Worm (Caenorhabditis elegans): Measurements from ENCODE around the gene ugt-13.
A peak's percentile ranks its signal among the peaks of the same experiment; 100 is the strongest.
"Not testable (repeated sequence)": the region's sequence is repeated elsewhere in the genome, so short reads cannot be mapped to it uniquely, and the experiment has no call there.

The ugt-13 gene

ce11 chrV:4889976-4890479 lies 18.7 kb upstream of the ugt-13 start, which contains the start of gene T19H12.2:
T19H12.2 (plus strand) TSS chrV:4890429.
- TF ChIP-seq W03F9.2 (tag; optimal IDR thresholded peaks at IDR 0.05) (peak; percentile 2), dao-5 (tag; optimal IDR thresholded peaks at IDR 0.05) (no peak)

ce11 chrV:4890781-4891180 lies 17.9 kb upstream of the ugt-13 start:
- TF ChIP-seq W03F9.2 (tag; optimal IDR thresholded peaks at IDR 0.05): no peak
- TF ChIP-seq him-1 (tag; optimal IDR thresholded peaks at IDR 0.05): no peak
- TF ChIP-seq dao-5 (tag; optimal IDR thresholded peaks at IDR 0.05): no peak

DNA sequence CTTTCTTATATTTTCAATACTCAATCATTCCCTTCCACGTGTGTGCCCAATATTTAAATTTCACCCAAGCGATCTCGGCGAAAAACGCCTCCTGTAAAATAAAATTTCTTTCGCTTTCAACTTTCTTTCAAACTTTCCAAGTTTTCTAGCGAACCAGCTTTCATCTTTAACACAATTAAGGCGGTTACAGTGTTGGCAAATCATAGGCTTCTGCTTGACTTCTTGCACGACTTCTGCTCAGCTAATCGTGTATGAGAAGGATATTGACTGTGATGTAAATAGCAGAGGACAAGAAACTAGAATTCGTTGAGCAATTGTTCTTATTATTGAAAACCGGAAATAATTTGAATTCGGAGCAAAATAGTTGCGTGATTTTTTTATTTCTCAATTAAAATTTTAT lies 17.4 kb upstream of the ugt-13 start:
- no peak for TF ChIP-seq W03F9.2 (tag; optimal IDR thresholded peaks at IDR 0.05)
- no peak for TF ChIP-seq dao-5 (tag; optimal IDR thresholded peaks at IDR 0.05)
- TF ChIP-seq him-1 (tag; optimal IDR thresholded peaks at IDR 0.05): no peak

- TF ChIP-seq W03F9.2 (tag; optimal IDR thresholded peaks at IDR 0.05) (no peak), dao-5 (tag; optimal IDR thresholded peaks at IDR 0.05) (no peak), him-1 (tag; optimal IDR thresholded peaks at IDR 0.05) (no peak)
Observed at ce11 chrV:4894971-4895370, 13.7 kb upstream of the ugt-13 start, which contains the start of gene ugt-11. ugt-11 (minus strand) TSS chrV:4895071.

DNA sequence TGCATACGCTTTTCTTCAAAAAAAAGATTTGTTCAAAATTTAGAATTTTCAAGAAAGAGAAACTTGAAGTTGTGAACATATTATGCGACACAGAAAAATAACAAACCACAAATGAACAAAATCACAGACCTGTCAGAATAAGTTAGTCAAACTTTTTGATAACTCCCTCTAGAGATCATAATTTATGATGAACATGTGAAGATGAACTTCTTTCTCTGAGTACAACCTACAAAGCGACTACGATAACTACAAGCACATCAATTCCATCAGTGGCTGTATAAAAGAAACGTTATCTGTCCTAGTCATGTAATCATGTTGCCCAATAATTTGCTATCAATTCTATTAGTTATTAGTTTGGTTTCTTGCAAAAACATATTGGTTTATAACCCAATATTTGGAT lies 12.9 kb upstream of the ugt-13 start, which contains the start of gene ugt-9:
Gene ugt-9 (plus strand): TSS at position 305 of the 400 bp plus-strand sequence.
- no peak for TF ChIP-seq him-1 (tag; optimal IDR thresholded peaks at IDR 0.05)
- no peak for TF ChIP-seq dao-5 (tag; optimal IDR thresholded peaks at IDR 0.05)
- no peak for TF ChIP-seq W03F9.2 (tag; optimal IDR thresholded peaks at IDR 0.05)

DNA sequence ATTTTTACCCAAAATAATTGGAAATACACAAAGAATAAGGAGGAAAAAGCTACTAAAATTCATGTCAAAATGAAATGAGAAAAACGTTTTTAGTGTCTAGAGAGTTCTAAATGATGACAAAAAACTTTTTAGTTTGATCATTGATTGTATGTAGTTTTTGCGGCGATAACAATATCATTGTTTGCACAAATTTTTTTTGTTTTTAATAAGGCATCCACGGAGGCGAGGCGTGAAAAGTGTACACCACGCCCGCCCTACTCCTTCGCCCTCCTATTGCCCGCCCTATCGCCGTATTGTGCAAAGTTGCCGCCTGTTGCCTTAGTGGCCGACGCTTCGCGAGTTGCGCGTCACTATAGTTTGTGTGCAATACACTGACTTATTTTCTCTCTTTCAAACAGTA lies 8.7 kb upstream of the ugt-13 start, which contains the start of gene ugt-10:
Gene ugt-10 (minus strand): TSS at position 101 of the 400 bp plus-strand sequence.
- not testable (repeated sequence) for TF ChIP-seq W03F9.2, dao-5, him-1 (tag; optimal IDR thresholded peaks at IDR 0.05)

ce11 chrV:4901074-4901473 lies 7.6 kb upstream of the ugt-13 start, which contains the start of gene ugt-67:
ugt-67 (plus strand) TSS chrV:4901374.
- TF ChIP-seq dao-5 (tag; optimal IDR thresholded peaks at IDR 0.05) (no peak), him-1 (tag; optimal IDR thresholded peaks at IDR 0.05) (no peak), W03F9.2 (tag; optimal IDR thresholded peaks at IDR 0.05) (no peak)

DNA sequence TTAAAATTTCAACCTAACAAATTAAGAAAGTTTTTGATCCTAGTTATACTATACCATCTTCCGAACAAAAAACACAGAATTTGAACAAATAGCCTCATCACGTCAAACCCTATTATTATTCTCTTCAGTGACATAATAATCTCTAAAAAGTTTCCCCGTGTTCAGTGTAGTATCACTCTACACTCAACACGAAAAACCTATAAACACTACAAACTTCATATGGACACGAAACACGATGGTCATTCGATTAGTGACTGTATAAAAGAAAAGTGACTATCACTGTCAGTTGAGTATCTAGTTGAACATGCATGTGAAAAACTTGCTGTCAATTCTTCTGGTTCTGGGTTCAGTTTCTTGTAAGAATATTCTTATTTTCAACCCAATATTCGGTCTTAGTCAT lies 5.0 kb upstream of the ugt-13 start, which contains the start of gene ugt-8:
Gene ugt-8 (plus strand): TSS at position 235 of the 400 bp plus-strand sequence.
- no peak for TF ChIP-seq W03F9.2 (tag; optimal IDR thresholded peaks at IDR 0.05)
- no peak for TF ChIP-seq dao-5 (tag; optimal IDR thresholded peaks at IDR 0.05)
- TF ChIP-seq him-1 (tag; optimal IDR thresholded peaks at IDR 0.05): no peak

ce11 chrV:4905953-4906352 lies 2.7 kb upstream of the ugt-13 start, which contains the start of gene ugt-14:
ugt-14 (plus strand) TSS chrV:4906253.
- TF ChIP-seq him-1 (tag; optimal IDR thresholded peaks at IDR 0.05) (no peak), dao-5 (tag; optimal IDR thresholded peaks at IDR 0.05) (no peak), W03F9.2 (tag; optimal IDR thresholded peaks at IDR 0.05) (no peak)

DNA sequence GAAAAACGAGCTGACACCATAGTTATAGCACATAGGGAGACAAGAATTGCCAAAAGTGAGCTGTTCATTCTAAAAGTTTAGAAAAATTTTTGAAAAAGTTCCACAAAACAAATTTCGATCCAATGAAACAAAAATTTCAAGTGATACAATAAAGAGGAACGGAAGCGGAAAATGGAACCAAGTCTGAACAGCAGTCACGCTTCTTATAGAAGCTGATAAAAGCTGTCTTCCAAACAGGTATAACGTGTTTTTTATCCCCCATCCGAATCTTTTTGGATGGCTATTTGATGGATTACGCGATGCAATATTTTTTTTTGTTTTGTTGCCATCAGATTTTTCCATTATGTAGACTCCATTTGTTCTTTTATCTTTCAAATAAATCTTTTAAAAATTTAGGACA lies 3.6 kb downstream of the ugt-13 start, which contains the start of gene H23N18.5:
Gene H23N18.5 (minus strand): TSS at position 69 of the 400 bp plus-strand sequence.
- TF ChIP-seq dao-5 (tag; optimal IDR thresholded peaks at IDR 0.05) (no peak), him-1 (tag; optimal IDR thresholded peaks at IDR 0.05) (no peak), W03F9.2 (tag; optimal IDR thresholded peaks at IDR 0.05) (no peak)

ce11 chrV:4913853-4914252 lies 5.2 kb downstream of the ugt-13 start:
- TF ChIP-seq him-1 (tag; optimal IDR thresholded peaks at IDR 0.05): no peak
- no peak for TF ChIP-seq W03F9.2 (tag; optimal IDR thresholded peaks at IDR 0.05)
- no peak for TF ChIP-seq dao-5 (tag; optimal IDR thresholded peaks at IDR 0.05)

DNA sequence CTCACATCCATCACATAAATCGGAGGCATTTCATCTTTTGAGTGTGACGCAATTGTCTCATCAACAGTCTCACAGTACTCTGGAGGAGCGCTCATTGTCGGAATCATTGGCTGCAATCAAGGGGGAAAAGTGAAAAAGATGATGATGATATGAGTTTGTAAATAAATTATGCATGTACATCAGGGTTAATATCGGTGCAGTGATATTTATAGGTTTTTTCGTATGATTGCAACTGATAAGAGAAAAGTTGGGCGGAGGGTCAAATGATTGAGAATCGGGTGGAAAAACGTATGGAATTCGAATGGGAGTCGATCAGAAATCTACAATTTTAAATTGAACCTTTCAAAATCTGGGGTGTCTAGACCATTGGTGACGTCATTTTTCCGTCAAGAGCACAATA lies 6.2 kb downstream of the ugt-13 start, which contains the start of gene H23N18.6:
Gene H23N18.6 (minus strand): TSS at position 201 of the 400 bp plus-strand sequence.
- no peak for TF ChIP-seq W03F9.2 (tag; optimal IDR thresholded peaks at IDR 0.05)
- no peak for TF ChIP-seq him-1 (tag; optimal IDR thresholded peaks at IDR 0.05)
- TF ChIP-seq dao-5 (tag; optimal IDR thresholded peaks at IDR 0.05): no peak

DNA sequence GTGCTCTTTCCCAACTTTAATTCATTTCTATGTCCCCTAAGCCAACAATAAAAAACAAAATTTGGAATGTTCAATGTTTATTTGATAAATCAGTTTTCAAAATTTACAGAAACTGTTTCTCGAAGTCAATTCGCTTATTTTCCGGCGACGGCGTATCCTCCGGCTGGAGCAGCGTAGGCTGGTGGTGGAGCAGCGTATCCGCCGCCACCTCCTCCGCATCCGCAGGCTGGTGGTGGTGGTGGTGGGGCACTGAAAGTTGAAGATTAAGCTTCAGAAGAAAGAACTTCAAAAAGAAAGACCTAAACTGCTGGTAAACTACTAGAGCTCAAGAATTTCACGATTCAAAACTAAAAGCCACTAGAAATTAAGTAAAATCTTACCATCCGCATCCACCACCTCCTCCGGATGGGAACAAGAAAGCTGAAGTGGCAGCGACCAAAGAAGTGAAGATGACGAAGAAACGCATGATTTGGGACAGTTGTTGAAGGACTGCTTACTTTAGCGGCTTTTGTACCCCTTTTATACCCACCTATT lies 9.5 kb downstream of the ugt-13 start, which contains the start of gene C02E7.7:
Gene C02E7.7 (minus strand): TSS at position 484 of the 534 bp plus-strand sequence.
- TF ChIP-seq dao-5 (tag; optimal IDR thresholded peaks at IDR 0.05) (no peak), W03F9.2 (tag; optimal IDR thresholded peaks at IDR 0.05) (no peak), him-1 (tag; optimal IDR thresholded peaks at IDR 0.05) (no peak)

ce11 chrV:4918664-4919257 lies 10.1 kb downstream of the ugt-13 start, which contains the start of gene C02E7.6:
C02E7.6 (plus strand) TSS chrV:4919207.
- TF ChIP-seq dao-5 (tag; optimal IDR thresholded peaks at IDR 0.05): no peak
- TF ChIP-seq W03F9.2 (tag; optimal IDR thresholded peaks at IDR 0.05): no peak
- no peak for TF ChIP-seq him-1 (tag; optimal IDR thresholded peaks at IDR 0.05)

Measured in whole organism, L4/young adult.